Worm (Caenorhabditis elegans) whole organism, late embryonic: Measurements from ENCODE around the gene moc-1.

Experiments used
- C38D4.7 ChIP-seq: fragments of 200-800 bp; sonication (Bioruptor generic); optimal IDR thresholded peaks from 2 replicates; lab custom pipeline; 2018; ENCODE audit warnings: mild to moderate bottlenecking, missing genetic modification characterization, moderate library complexity, missing compliant biosample characterization
- K02D7.2 ChIP-seq: sonication (generic microtip); optimal IDR thresholded peaks from 2 replicates; lab custom pipeline; 2017; ENCODE audit warnings: mild to moderate bottlenecking, missing genetic modification characterization, missing compliant biosample characterization
- K09A11.1 ChIP-seq: sonication (generic microtip); optimal IDR thresholded peaks from 2 replicates; lab custom pipeline; 2017; ENCODE audit warnings: antibody characterized with exemption, mild to moderate bottlenecking, missing genetic modification characterization, missing compliant biosample characterization; ENCODE audit not compliant: insufficient read depth
- ahr-1 ChIP-seq: sonication (generic microtip); optimal IDR thresholded peaks from 2 replicates; lab custom pipeline; 2016; ENCODE audit warnings: missing genetic modification characterization, missing compliant biosample characterization
- ceh-18 ChIP-seq: sonication (generic microtip); optimal IDR thresholded peaks from 2 replicates; lab custom pipeline; 2016; ENCODE audit warnings: missing genetic modification characterization, missing compliant biosample characterization
- ceh-2 ChIP-seq: sonication (generic microtip); optimal IDR thresholded peaks from 2 replicates; lab custom pipeline; 2016; ENCODE audit warnings: missing genotype, missing genetic modification characterization, missing compliant biosample characterization
- ceh-30 ChIP-seq: fragments of 150-350 bp; optimal IDR thresholded peaks from 2 replicates; lab custom pipeline; 2014; ENCODE audit warnings: missing biosample characterization, missing genetic modification characterization
- ceh-31 ChIP-seq: sonication (generic microtip); optimal IDR thresholded peaks from 2 replicates; lab custom pipeline; 2016; ENCODE audit warnings: missing genetic modification characterization, missing compliant biosample characterization
- ceh-34 ChIP-seq: sonication (generic microtip); optimal IDR thresholded peaks from 2 replicates; lab custom pipeline; 2016; ENCODE audit warnings: mild to moderate bottlenecking, missing genetic modification characterization, missing compliant biosample characterization
- ceh-45 ChIP-seq: fragments of 200-800 bp; sonication (Bioruptor generic); IDR thresholded peaks from 2 replicates; pipeline ENCODE4 v1.3.6; 2022; ENCODE audit warnings: missing genetic modification reagents, missing genetic modification characterization, missing compliant biosample characterization
- ceh-48 ChIP-seq: sonication (generic microtip); optimal IDR thresholded peaks from 2 replicates; lab custom pipeline; 2016; ENCODE audit warnings: missing genetic modification characterization, inconsistent platforms, missing compliant biosample characterization
- ceh-9 ChIP-seq: sonication (generic microtip); optimal IDR thresholded peaks from 2 replicates; lab custom pipeline; 2016; ENCODE audit warnings: mild to moderate bottlenecking, missing genetic modification characterization, inconsistent platforms, missing compliant biosample characterization
- dve-1 ChIP-seq: sonication (generic microtip); optimal IDR thresholded peaks from 2 replicates; lab custom pipeline; 2017; ENCODE audit warnings: antibody characterized with exemption, mild to moderate bottlenecking, missing genetic modification characterization, missing compliant biosample characterization
- elt-2 ChIP-seq: sonication (generic microtip); optimal IDR thresholded peaks from 2 replicates; lab custom pipeline; 2016; ENCODE audit warnings: missing genetic modification reagents, missing genetic modification characterization, missing compliant biosample characterization
- elt-4 ChIP-seq: sonication (generic microtip); optimal IDR thresholded peaks from 2 replicates; lab custom pipeline; 2016; ENCODE audit warnings: missing genetic modification characterization, missing compliant biosample characterization
- ets-4 ChIP-seq: sonication (generic microtip); optimal IDR thresholded peaks from 2 replicates; lab custom pipeline; 2016; ENCODE audit warnings: missing genetic modification characterization, missing compliant biosample characterization
- fax-1 ChIP-seq: sonication (generic microtip); optimal IDR thresholded peaks from 2 replicates; lab custom pipeline; 2016; ENCODE audit warnings: missing genotype, missing genetic modification characterization, missing compliant biosample characterization
- gmeb-2 ChIP-seq: sonication (generic microtip); optimal IDR thresholded peaks from 2 replicates; lab custom pipeline; 2016; ENCODE audit warnings: missing genetic modification characterization, inconsistent platforms, missing compliant biosample characterization
- hlh-13 ChIP-seq: fragments of 200-800 bp; sonication (Bioruptor generic); optimal IDR thresholded peaks from 2 replicates; lab custom pipeline; 2018; ENCODE audit warnings: mild to moderate bottlenecking, missing genetic modification characterization, missing compliant biosample characterization
- hlh-15 ChIP-seq: sonication (generic microtip); optimal IDR thresholded peaks from 2 replicates; lab custom pipeline; 2016; ENCODE audit warnings: missing genetic modification characterization, missing compliant biosample characterization
- hlh-6 ChIP-seq: sonication (generic microtip); optimal IDR thresholded peaks from 2 replicates; lab custom pipeline; 2016; ENCODE audit warnings: missing genotype, missing genetic modification characterization, missing compliant biosample characterization
- lin-11 ChIP-seq: fragments of 200-800 bp; sonication (Bioruptor generic); optimal IDR thresholded peaks from 2 replicates; lab custom pipeline; 2018; ENCODE audit warnings: mild to moderate bottlenecking, missing genetic modification characterization, missing compliant biosample characterization
- pat-9 ChIP-seq: fragments of 200-800 bp; sonication (Bioruptor generic); optimal IDR thresholded peaks from 2 replicates; lab custom pipeline; 2018; ENCODE audit warnings: mild to moderate bottlenecking, missing genetic modification characterization, moderate library complexity, missing compliant biosample characterization
- pax-1 ChIP-seq: fragments of 150-350 bp; optimal IDR thresholded peaks from 2 replicates; lab custom pipeline; 2014; ENCODE audit warnings: missing biosample characterization, missing genetic modification characterization
- pha-4 ChIP-seq: fragments of 150-350 bp; optimal IDR thresholded peaks from 2 replicates; lab custom pipeline; 2018; ENCODE audit warnings: missing biosample characterization, missing genetic modification reagents, missing genetic modification characterization
- ref-2 ChIP-seq: sonication (generic microtip); optimal IDR thresholded peaks from 2 replicates; lab custom pipeline; 2016; ENCODE audit warnings: missing genetic modification characterization, missing compliant biosample characterization
- rnt-1 ChIP-seq: sonication (generic microtip); optimal IDR thresholded peaks from 2 replicates; lab custom pipeline; 2016; ENCODE audit warnings: missing genetic modification characterization, missing compliant biosample characterization
- syd-9 ChIP-seq: sonication (generic microtip); optimal IDR thresholded peaks from 2 replicates; lab custom pipeline; 2016; ENCODE audit warnings: mild to moderate bottlenecking, missing genetic modification characterization, moderate library complexity, missing compliant biosample characterization
- tbx-7 ChIP-seq: sonication (generic microtip); optimal IDR thresholded peaks from 2 replicates; lab custom pipeline; 2016; ENCODE audit warnings: missing genotype, missing genetic modification characterization, missing compliant biosample characterization
- unc-3 ChIP-seq, 2 experiments: fragments of 200-800 bp in 1 of 2; sonication (Bioruptor generic) in 1 of 2; sonication (generic microtip) in 1 of 2; conservative IDR thresholded peaks in 1 of 2; optimal IDR thresholded peaks in 1 of 2; 2 replicates each; pipeline versions ENCODE4 v1.3.6 to Lab custom; 2016 to 2022; ENCODE audit warnings: missing compliant biosample characterization in 2 of 2, missing genetic modification characterization in 2 of 2, missing genetic modification reagents in 1 of 2
- unc-42 ChIP-seq: sonication (generic microtip); optimal IDR thresholded peaks from 2 replicates; lab custom pipeline; 2016; ENCODE audit warnings: missing genotype, missing genetic modification characterization, missing compliant biosample characterization
- unc-86 ChIP-seq: sonication (generic microtip); optimal IDR thresholded peaks from 2 replicates; lab custom pipeline; 2016; ENCODE audit warnings: missing genetic modification characterization, missing compliant biosample characterization
- ztf-16 ChIP-seq: sonication (generic microtip); optimal IDR thresholded peaks from 2 replicates; lab custom pipeline; 2017; ENCODE audit warnings: missing genetic modification characterization, missing compliant biosample characterization

Gene moc-1

DNA sequence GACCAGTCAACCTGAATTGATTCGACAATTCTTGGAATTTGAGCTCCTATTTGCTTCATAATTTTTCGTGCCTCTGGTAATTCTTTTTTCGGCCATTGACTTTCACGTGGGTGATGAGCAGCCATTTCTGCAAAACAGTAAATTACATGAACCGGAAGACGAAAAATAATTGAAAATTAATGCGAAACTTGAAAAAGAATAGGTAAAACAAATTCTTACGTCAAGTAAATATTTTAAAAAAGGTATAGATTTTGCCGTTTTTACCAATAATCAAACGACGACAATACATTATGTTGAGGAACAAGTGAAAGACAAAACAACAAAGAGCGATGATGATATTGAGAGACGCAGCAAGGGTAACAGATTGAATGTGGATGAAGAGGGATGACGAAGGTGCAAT, at the start of gene moc-1:
Gene moc-1 (minus strand): TSS at position 127 of the 400 bp plus-strand sequence.
- TF ChIP-seq ceh-9 = no peak
- no peak for TF ChIP-seq hlh-6 (tag; lab: Kevin White, UChicago)
- TF ChIP-seq ztf-16 = no peak
- no peak for TF ChIP-seq K09A11.1
- no peak for TF ChIP-seq ceh-30 (tag; lab: Kevin White, UChicago)
- no peak for TF ChIP-seq hlh-15 (tag; lab: Kevin White, UChicago)
- TF ChIP-seq tbx-7 (tag; lab: Kevin White, UChicago) = no peak
- TF ChIP-seq ref-2 (tag; lab: Kevin White, UChicago) = no peak
- TF ChIP-seq ceh-48 (tag; lab: Kevin White, UChicago) = no peak
- TF ChIP-seq pha-4 (tag; lab: Kevin White, UChicago) = no peak
- no peak for TF ChIP-seq lin-11 (tag; lab: Kevin White, UChicago)
- TF ChIP-seq gmeb-2 (tag; lab: Kevin White, UChicago) = no peak
- no peak for TF ChIP-seq ceh-31 (tag; lab: Kevin White, UChicago)
- TF ChIP-seq, all 69 proteins: peak for 0

DNA sequence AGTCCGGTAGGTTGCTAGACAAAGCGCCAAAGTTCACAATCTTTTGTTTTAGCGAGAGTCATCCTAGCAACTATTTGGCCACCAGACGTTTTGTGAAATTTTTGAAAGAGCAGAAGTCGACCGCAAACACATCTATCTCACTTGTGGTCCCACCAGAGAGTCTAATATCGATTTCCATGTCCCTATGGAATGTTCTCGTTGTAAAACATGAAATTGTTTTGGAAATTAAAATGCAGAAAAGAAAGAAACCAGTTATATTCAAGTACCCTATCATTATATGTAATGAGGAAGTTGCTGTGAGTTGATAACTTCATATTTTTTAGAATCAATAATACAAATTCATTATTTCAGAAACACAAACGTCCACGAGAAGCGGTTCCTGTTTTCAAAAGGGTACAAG, 46.3 kb upstream of the moc-1 start:
- no peak for TF ChIP-seq dve-1 (tag; lab: Kevin White, UChicago)
- TF ChIP-seq, all 69 proteins: peak for 0

DNA sequence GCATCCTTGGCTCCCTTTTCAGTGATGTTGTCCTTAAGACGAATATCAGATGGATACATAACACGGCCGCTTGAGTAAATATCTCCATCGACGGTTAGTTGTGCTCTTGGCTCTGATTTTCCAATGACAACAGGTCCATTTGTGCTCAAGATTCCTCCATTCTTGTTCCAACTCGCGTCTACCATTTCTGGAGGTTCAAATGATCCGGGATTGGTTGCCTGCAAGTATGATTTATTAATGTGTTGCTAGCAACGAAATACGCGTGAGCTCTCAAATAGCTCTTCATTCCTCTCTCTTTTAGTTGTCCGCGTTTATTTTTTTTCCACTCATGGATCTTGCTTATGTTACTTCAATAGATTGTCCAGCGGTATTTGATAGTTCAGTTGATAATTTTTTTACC, 45.3 kb upstream of the moc-1 start, which contains the start of gene arrd-28:
Gene arrd-28 (plus strand): TSS at position 301 of the 400 bp plus-strand sequence.
- no peak for TF ChIP-seq syd-9 (tag; lab: Kevin White, UChicago)
- TF ChIP-seq C38D4.7 = no peak
- no peak for TF ChIP-seq hlh-15 (tag; lab: Kevin White, UChicago)
- TF ChIP-seq ahr-1 = no peak

DNA sequence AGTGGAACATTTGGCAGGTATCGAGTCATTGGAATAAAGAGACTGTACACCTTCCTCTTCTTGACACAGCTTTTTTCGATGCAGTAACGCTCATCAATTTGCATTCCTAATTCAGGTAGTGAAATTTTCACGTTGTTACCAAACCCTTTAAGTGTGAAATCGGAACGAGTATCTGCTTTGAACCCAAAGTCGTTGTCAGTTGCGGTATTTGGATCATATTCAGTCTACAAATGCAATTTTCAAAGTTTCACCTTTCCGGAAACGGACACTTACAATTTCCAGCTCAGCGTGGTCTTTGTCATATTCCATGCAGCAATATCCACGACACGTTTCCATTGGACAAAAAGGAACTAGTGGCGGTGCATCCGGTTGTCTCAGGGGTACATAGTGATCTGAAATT, 44.2 kb upstream of the moc-1 start:
- TF ChIP-seq K02D7.2 (tag; lab: Kevin White, UChicago) (no peak), elt-4 (tag; lab: Kevin White, UChicago) (no peak), ets-4 (no peak), ahr-1 (no peak), ceh-34 (no peak), unc-42 (no peak), ceh-45 (GFP tag; lab: Robert Waterston, UW) (no peak), ceh-2 (no peak), fax-1 (tag; lab: Kevin White, UChicago) (no peak), pax-1 (tag; lab: Kevin White, UChicago) (no peak), ceh-18 (tag; lab: Kevin White, UChicago) (no peak), hlh-13 (GFP tag; lab: Kevin White, UChicago) (no peak), unc-3 (GFP tag; conservative IDR thresholded peaks at IDR 0.05; lab: Robert Waterston, UW) (no peak), unc-3 (tag; optimal IDR thresholded peaks at IDR 0.05; lab: Kevin White, UChicago) (no peak), ceh-48 (tag; lab: Kevin White, UChicago) (no peak), unc-86 (tag; lab: Kevin White, UChicago) (no peak)

DNA sequence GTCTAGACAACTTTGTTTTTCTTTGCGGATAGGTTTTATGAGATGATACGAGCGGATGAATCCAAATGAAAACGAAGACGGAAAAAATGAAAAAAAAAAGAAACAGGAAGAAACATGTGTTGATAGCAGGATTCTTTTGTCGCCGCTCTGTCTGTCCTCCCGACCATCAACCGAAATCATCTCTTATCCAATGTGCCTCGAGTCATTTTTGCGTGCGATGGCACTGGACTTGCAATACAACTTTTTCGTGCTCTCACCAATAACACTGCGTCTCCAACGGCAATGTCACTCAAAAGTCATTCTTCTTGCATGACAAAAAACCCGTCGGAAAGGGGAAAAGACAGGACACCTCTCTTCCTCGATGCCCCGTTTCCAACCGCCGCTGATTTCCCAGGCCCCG, 37.9 kb upstream of the moc-1 start, which contains the start of gene ncs-4:
Gene ncs-4 (plus strand): TSS at position 227 of the 400 bp plus-strand sequence.
- TF ChIP-seq ztf-16 = no peak
- TF ChIP-seq ceh-30 (tag; lab: Kevin White, UChicago) = no peak
- TF ChIP-seq ceh-45 (GFP tag; lab: Robert Waterston, UW) = no peak
- no peak for TF ChIP-seq dve-1 (tag; lab: Kevin White, UChicago)
- TF ChIP-seq elt-2 = no peak
- TF ChIP-seq rnt-1 (tag; lab: Kevin White, UChicago) = no peak
- TF ChIP-seq pat-9 (tag; lab: Kevin White, UChicago) = no peak
- peak; percentile 69 for TF ChIP-seq ceh-18 (tag; lab: Kevin White, UChicago)
- TF ChIP-seq, all 69 proteins: peak for 1
